Fruit fly (Drosophila melanogaster): Measurements from ENCODE around the gene CG7523.

CG7523 gene

dm6 chr3R:17710900-17711645 is 40.4 kb upstream of the CG7523 start (continued):
- TF ChIP-seq nerfin-1 (tag; optimal IDR thresholded peaks at IDR 0.05): peak; percentile 62
- peak; percentile 42 for TF ChIP-seq CG13894 (tag; optimal IDR thresholded peaks at IDR 0.05)

DNA sequence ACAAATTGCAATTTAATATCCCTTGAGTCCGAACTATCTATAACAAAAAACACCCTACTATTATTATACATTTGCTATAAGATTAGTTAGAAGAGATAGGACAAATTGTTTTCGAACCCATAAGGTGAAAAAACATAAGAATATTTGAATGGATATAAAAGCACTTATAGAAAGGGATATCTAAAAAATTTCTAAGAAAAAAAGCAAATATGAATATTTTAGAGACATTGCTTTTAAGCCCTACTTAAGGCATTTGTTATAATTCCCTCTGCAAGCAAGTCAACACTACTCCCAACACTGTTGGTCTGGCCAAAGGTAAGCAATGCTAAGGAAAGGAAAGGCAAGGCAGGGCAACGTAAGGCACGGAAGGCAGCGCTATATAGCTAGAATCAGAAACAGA is 39.7 kb upstream of the CG7523 start:
- TF ChIP-seq CG4854 (GFP tag; optimal IDR thresholded peaks at IDR 0.05) (no peak), exex (tag; optimal IDR thresholded peaks at IDR 0.05) (no peak), zf30C (GFP tag; optimal IDR thresholded peaks at IDR 0.05) (no peak), CG8924 (tag; optimal IDR thresholded peaks at IDR 0.05) (peak; percentile 2), row (GFP tag; IDR thresholded peaks at IDR 0.05) (peak; percentile 41), nerfin-1 (tag; optimal IDR thresholded peaks at IDR 0.05) (no peak), CG3726 (GFP tag; IDR thresholded peaks at IDR 0.05) (no peak), pnt (GFP tag; optimal IDR thresholded peaks at IDR 0.05) (no peak), CG34376 (GFP tag; optimal IDR thresholded peaks at IDR 0.05) (no peak), amos (GFP tag; IDR thresholded peaks at IDR 0.05; ENCODE audit: partially characterized antibody) (no peak), Sry-β (GFP tag; optimal IDR thresholded peaks at IDR 0.05) (peak; percentile 83), odd (GFP tag; optimal IDR thresholded peaks at IDR 0.05) (no peak), Dbx (GFP tag; IDR thresholded peaks at IDR 0.05) (no peak), CG34224 (GFP tag; IDR thresholded peaks at IDR 0.05; ENCODE audit: partially characterized antibody) (no peak), YL-1 (GFP tag; optimal IDR thresholded peaks at IDR 0.05) (no peak), Xrp1 (GFP tag; IDR thresholded peaks at IDR 0.05) (no peak), E2f2 (GFP tag; IDR thresholded peaks at IDR 0.05) (no peak), CG14050 (GFP tag; IDR thresholded peaks at IDR 0.05) (no peak), gcm2 (GFP tag; optimal IDR thresholded peaks at IDR 0.05) (no peak), CG12104 (GFP tag; optimal IDR thresholded peaks at IDR 0.05) (no peak), Sin3A (optimal IDR thresholded peaks at IDR 0.05) (no peak), CG9932 (GFP tag; IDR thresholded peaks at IDR 0.05) (no peak), Adf1 (GFP tag; IDR thresholded peaks at IDR 0.05) (no peak), sens (GFP tag) (peak; percentile 75), prd (optimal IDR thresholded peaks at IDR 0.05) (no peak), prd (GFP tag; IDR thresholded peaks at IDR 0.05) (0 out of 3 replicates have a peak, but pooled peaks have one; percentile 10), H2.0 (GFP tag; IDR thresholded peaks at IDR 0.05) (no peak)

- TF ChIP-seq CG8478 (optimal IDR thresholded peaks at IDR 0.05) (peak; percentile 64), gcm (GFP tag; optimal IDR thresholded peaks at IDR 0.05) (no peak), slou (GFP tag; optimal IDR thresholded peaks at IDR 0.05) (no peak), ara (GFP tag; IDR thresholded peaks at IDR 0.05) (0 out of 2 replicates have a peak, but pooled peaks have one; percentile 21), Bgb (GFP tag; IDR thresholded peaks at IDR 0.05; ENCODE audit: partially characterized antibody) (0 out of 2 replicates have a peak, but pooled peaks have one; percentile 30), CG10366 (GFP tag; IDR thresholded peaks at IDR 0.05) (no peak), sr (GFP tag; IDR thresholded peaks at IDR 0.05) (no peak), CG16813 (GFP tag; IDR thresholded peaks at IDR 0.05; ENCODE audit: partially characterized antibody) (no peak), sens (GFP tag) (peak; percentile 1), CG17328 (GFP tag; IDR thresholded peaks at IDR 0.05) (0 out of 2 replicates have a peak, but pooled peaks have one; percentile 17), CG1602 (GFP tag; optimal IDR thresholded peaks at IDR 0.05) (no peak), Dip3 (GFP tag; optimal IDR thresholded peaks at IDR 0.05) (no peak), Awh (GFP tag; IDR thresholded peaks at IDR 0.05) (no peak), kah (GFP tag; optimal IDR thresholded peaks at IDR 0.05) (no peak), CG12299 (tag; optimal IDR thresholded peaks at IDR 0.05) (no peak), ci (GFP tag; IDR thresholded peaks at IDR 0.05) (0 out of 3 replicates have a peak, but pooled peaks have one; percentile 17), amos (GFP tag; IDR thresholded peaks at IDR 0.05; ENCODE audit: partially characterized antibody) (0 out of 2 replicates have a peak, but pooled peaks have one; percentile 2), zf30C (GFP tag; optimal IDR thresholded peaks at IDR 0.05) (no peak), knrl (GFP tag; IDR thresholded peaks at IDR 0.05; ENCODE audit: partially characterized antibody) (0 out of 3 replicates have a peak, but pooled peaks have one; percentile 29), CG11093 (GFP tag; IDR thresholded peaks at IDR 0.05) (no peak), sc (optimal IDR thresholded peaks at IDR 0.05) (no peak), sc (GFP tag; optimal IDR thresholded peaks at IDR 0.05) (no peak), B-H1 (GFP tag; IDR thresholded peaks at IDR 0.05) (no peak), tin (GFP tag; optimal IDR thresholded peaks at IDR 0.05) (no peak)
Observed at dm6 chr3R:17709623-17710145, 39.0 kb upstream of the CG7523 start.
